Fruit fly (Drosophila melanogaster): ENCODE measurements around the gene Indy.
A peak's percentile ranks its signal among the peaks of the same experiment; 100 is the strongest.

DNA sequence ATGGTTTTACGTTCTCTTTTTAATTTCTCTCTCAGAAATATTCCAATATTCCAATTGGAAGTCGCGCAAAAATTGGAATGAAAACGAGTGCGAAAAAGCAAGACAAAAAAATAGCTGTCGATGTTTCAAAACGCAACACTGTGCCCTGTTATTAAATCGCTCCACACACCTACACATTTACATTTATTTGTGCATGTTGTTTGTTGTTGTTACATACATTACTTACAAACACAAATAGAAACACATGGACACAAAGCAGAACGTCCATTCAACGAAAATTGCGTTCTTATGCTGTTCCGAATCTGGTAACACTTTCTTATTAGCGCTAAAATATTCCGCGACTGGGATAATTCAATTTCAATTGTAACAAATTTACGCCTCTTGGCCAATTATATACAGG is 4.8 kb downstream of the Indy start:
- TF ChIP-seq CG8478 (optimal IDR thresholded peaks at IDR 0.05) (no peak), CTCF (optimal IDR thresholded peaks at IDR 0.05) (peak in 1 of 2 experiments; percentile 46)
